Fruit fly (Drosophila melanogaster): Measurements from ENCODE around the gene Cyp305a1.
A peak's percentile ranks its signal among the peaks of the same experiment; 100 is the strongest.

Cyp305a1 gene

DNA sequence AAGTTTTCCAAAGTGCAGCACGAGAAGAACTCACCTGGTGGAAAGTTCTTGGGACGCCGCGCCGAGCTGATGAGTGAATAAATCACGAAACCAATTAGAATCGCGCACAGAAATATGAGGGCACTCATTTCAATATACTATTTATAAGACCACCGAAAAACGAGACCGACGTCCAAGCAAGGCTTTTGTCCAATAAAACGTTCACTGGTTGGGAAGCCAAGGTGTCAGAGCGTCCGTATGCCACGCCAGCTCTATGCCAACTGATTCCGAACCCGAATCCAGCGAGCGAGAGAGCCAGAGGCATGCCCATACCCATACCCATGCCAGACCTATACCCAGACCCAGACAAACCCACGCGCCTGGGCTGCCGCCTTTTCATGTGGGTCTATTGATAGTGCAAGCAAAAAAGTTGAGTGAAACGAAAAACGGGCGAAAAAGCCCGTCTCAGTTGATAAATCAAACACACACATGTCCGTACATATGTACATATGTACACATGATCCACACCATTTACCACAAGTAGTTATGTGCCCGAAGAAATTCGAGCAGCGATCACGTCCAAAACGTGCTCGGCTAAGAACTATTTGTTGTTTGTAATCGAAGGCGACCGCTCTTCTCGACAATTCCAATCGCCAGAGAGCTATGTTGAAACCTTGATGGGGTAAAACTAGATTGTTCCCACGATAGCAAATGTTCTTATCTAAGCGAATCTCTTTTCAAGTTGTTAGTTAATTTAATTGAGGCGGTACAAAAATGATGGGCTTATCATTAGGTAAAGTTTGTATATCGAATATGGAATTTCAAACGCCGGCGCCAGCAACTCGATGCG lies at the start of gene Cyp305a1 (continued):
- no peak for TF ChIP-seq CG8388 (GFP tag; optimal IDR thresholded peaks at IDR 0.05)
- peak; percentile 69 for TF ChIP-seq sug (tag; optimal IDR thresholded peaks at IDR 0.05)
- 0 out of 3 replicates have a peak, but pooled peaks have one; percentile 28 for TF ChIP-seq gce (GFP tag; IDR thresholded peaks at IDR 0.05)
- no peak for TF ChIP-seq unc-4 (GFP tag; IDR thresholded peaks at IDR 0.05; ENCODE audit: partially characterized antibody)
- no peak for TF ChIP-seq tap (tag; optimal IDR thresholded peaks at IDR 0.05)
- TF ChIP-seq CG11456 (GFP tag; IDR thresholded peaks at IDR 0.05): 0 out of 3 replicates have a peak, but pooled peaks have one; percentile 48
- TF ChIP-seq Awh (GFP tag; IDR thresholded peaks at IDR 0.05): no peak
- peak; percentile 70 for TF ChIP-seq mirr (GFP tag; optimal IDR thresholded peaks at IDR 0.05)
- TF ChIP-seq CG11398 (GFP tag; optimal IDR thresholded peaks at IDR 0.05): no peak
- TF ChIP-seq CG9609 (GFP tag; optimal IDR thresholded peaks at IDR 0.05): no peak
- TF ChIP-seq CG14014 (GFP tag; IDR thresholded peaks at IDR 0.05): peak; percentile 18; the same call in 1 of the 2 replicates
- TF ChIP-seq zen2 (GFP tag; IDR thresholded peaks at IDR 0.05; ENCODE audit: partially characterized antibody): no peak
- no peak for TF ChIP-seq pb (GFP tag; optimal IDR thresholded peaks at IDR 0.05)
- peak; percentile 78 for TF ChIP-seq gcm (GFP tag; optimal IDR thresholded peaks at IDR 0.05)
- TF ChIP-seq CG7745 (tag; optimal IDR thresholded peaks at IDR 0.05): no peak
- no peak for TF ChIP-seq Poxn (GFP tag; IDR thresholded peaks at IDR 0.05)
- TF ChIP-seq fd3F (GFP tag; optimal IDR thresholded peaks at IDR 0.05): no peak
- TF ChIP-seq CG17361 (GFP tag; IDR thresholded peaks at IDR 0.05): no peak
- TF ChIP-seq eyg (GFP tag; optimal IDR thresholded peaks at IDR 0.05): no peak

- TF ChIP-seq stc (GFP tag; IDR thresholded peaks at IDR 0.05) (0 out of 2 replicates have a peak, but pooled peaks have one; percentile 25), D19A (tag; optimal IDR thresholded peaks at IDR 0.05) (no peak), CG9876 (GFP tag; optimal IDR thresholded peaks at IDR 0.05) (no peak), CG11696 (GFP tag; IDR thresholded peaks at IDR 0.05) (no peak), scrt (GFP tag; optimal IDR thresholded peaks at IDR 0.05) (no peak), pzg (GFP tag; optimal IDR thresholded peaks at IDR 0.05) (peak; percentile 75), bsh (GFP tag; optimal IDR thresholded peaks at IDR 0.05) (peak in 1 of 2 experiments; percentile 11), CG17385 (GFP tag; optimal IDR thresholded peaks at IDR 0.05) (peak; percentile 8), Jarid2 (GFP tag; optimal IDR thresholded peaks at IDR 0.05) (peak; percentile 62), mirr (GFP tag; optimal IDR thresholded peaks at IDR 0.05) (peak; percentile 38), Bgb (GFP tag; IDR thresholded peaks at IDR 0.05; ENCODE audit: partially characterized antibody) (peak; percentile 47; the same call in 1 of the 2 replicates), bbx (GFP tag; IDR thresholded peaks at IDR 0.05; ENCODE audit: partially characterized antibody) (peak; percentile 35; the same call in 1 of the 2 replicates), wor (GFP tag; IDR thresholded peaks at IDR 0.05) (no peak), CG4854 (GFP tag; optimal IDR thresholded peaks at IDR 0.05) (no peak), CG7987 (GFP tag; optimal IDR thresholded peaks at IDR 0.05) (peak; percentile 42), CG17361 (GFP tag; IDR thresholded peaks at IDR 0.05) (0 out of 3 replicates have a peak, but pooled peaks have one; percentile 11), CG1603 (tag; optimal IDR thresholded peaks at IDR 0.05) (peak; percentile 53), CG8089 (GFP tag; optimal IDR thresholded peaks at IDR 0.05) (no peak), Lim3 (GFP tag; IDR thresholded peaks at IDR 0.05) (no peak), CG10267 (tag; optimal IDR thresholded peaks at IDR 0.05) (peak; percentile 96), BtbVII (GFP tag; optimal IDR thresholded peaks at IDR 0.05) (peak; percentile 16), MBD-R2 (GFP tag; IDR thresholded peaks at IDR 0.05) (peak; percentile 88), stwl (tag; optimal IDR thresholded peaks at IDR 0.05) (peak; percentile 36), TFAM (GFP tag; optimal IDR thresholded peaks at IDR 0.05) (no peak), chinmo (GFP tag; IDR thresholded peaks at IDR 0.05; ENCODE audit: partially characterized antibody) (peak; percentile 75; the same call in 2 of the 4 replicates), emc (GFP tag; optimal IDR thresholded peaks at IDR 0.05) (no peak), CG13287 (GFP tag; IDR thresholded peaks at IDR 0.05; ENCODE audit: partially characterized antibody) (peak; percentile 61; the same call in 1 of the 2 replicates), CG12236 (GFP tag; optimal IDR thresholded peaks at IDR 0.05) (no peak), Nf-YA (GFP tag; IDR thresholded peaks at IDR 0.05) (peak; percentile 37; the same call in 1 of the 2 replicates), CG12769 (tag; optimal IDR thresholded peaks at IDR 0.05) (peak; percentile 42)
Measured at dm6 chr3L:19861215-19861614, 48.1 kb upstream of the Cyp305a1 start.
